Fruit fly (Drosophila melanogaster) whole organism, adult: ENCODE measurements around the gene CG5276.
A peak's percentile ranks its signal among the peaks of the same experiment; 100 is the strongest.

Source experiments
- CG11617 ChIP-seq: fragments of 200-800 bp; sonication (Bioruptor generic); optimal IDR thresholded peaks from 2 replicates; lab custom pipeline; 2017; ENCODE audit warnings: mild to moderate bottlenecking, missing biosample characterization, missing genetic modification reagents, missing genetic modification characterization
- CG12768 ChIP-seq: fragments of 200-800 bp; sonication (Bioruptor generic); optimal IDR thresholded peaks from 2 replicates; lab custom pipeline; 2017; ENCODE audit warnings: missing biosample characterization, missing genetic modification characterization, mild to moderate bottlenecking, moderate library complexity, missing genetic modification reagents
- CG14711 ChIP-seq: fragments of 200-800 bp; sonication (Bioruptor generic); optimal IDR thresholded peaks from 2 replicates; lab custom pipeline; 2018; ENCODE audit warnings: missing biosample characterization, mild to moderate bottlenecking, missing genetic modification characterization, moderate library complexity
- CG1620 ChIP-seq: fragments of 200-800 bp; sonication (Bioruptor generic); optimal IDR thresholded peaks from 2 replicates; lab custom pipeline; 2016; ENCODE audit warnings: missing biosample characterization, missing genetic modification characterization
- CG33017 ChIP-seq: fragments of 200-800 bp; sonication (Bioruptor generic); optimal IDR thresholded peaks from 2 replicates; lab custom pipeline; 2018; ENCODE audit warnings: missing biosample characterization, mild to moderate bottlenecking, missing genetic modification characterization, moderate library complexity
- CG5204 ChIP-seq: fragments of 200-800 bp; sonication (Bioruptor generic); optimal IDR thresholded peaks from 2 replicates; lab custom pipeline; 2016; ENCODE audit warnings: missing biosample characterization, missing genetic modification characterization
- CG7045 ChIP-seq: fragments of 200-800 bp; sonication (Bioruptor generic); optimal IDR thresholded peaks from 2 replicates; lab custom pipeline; 2017; ENCODE audit warnings: missing biosample characterization, mild to moderate bottlenecking, missing genetic modification characterization
- CG7101 ChIP-seq: fragments of 200-800 bp; sonication (Bioruptor generic); optimal IDR thresholded peaks from 2 replicates; lab custom pipeline; 2018; ENCODE audit warnings: missing biosample characterization, mild to moderate bottlenecking, missing genetic modification characterization, moderate library complexity
- Clk ChIP-seq: fragments of 200-800 bp; sonication (Bioruptor generic); optimal IDR thresholded peaks from 2 replicates; lab custom pipeline; 2017; ENCODE audit warnings: missing biosample characterization, missing genetic modification characterization
- Crg-1 ChIP-seq: fragments of 200-800 bp; sonication (Bioruptor generic); optimal IDR thresholded peaks from 2 replicates; lab custom pipeline; 2016; ENCODE audit warnings: missing biosample characterization, missing genetic modification characterization
- Hr96 ChIP-seq: fragments of 200-800 bp; sonication (Bioruptor generic); optimal IDR thresholded peaks from 2 replicates; lab custom pipeline; 2016; ENCODE audit warnings: missing biosample characterization, missing genetic modification characterization
- Mnt ChIP-seq: fragments of 200-800 bp; sonication (Bioruptor generic); optimal IDR thresholded peaks from 2 replicates; lab custom pipeline; 2016; ENCODE audit warnings: missing biosample characterization, mild to moderate bottlenecking, missing genetic modification characterization
- bab1 ChIP-seq: fragments of 200-800 bp; sonication (Bioruptor generic); optimal IDR thresholded peaks from 3 replicates; lab custom pipeline; 2019; ENCODE audit warnings: missing biosample characterization, mild to moderate bottlenecking, missing genetic modification characterization, moderate library complexity
- cic ChIP-seq: fragments of 200-800 bp; sonication (Bioruptor generic); optimal IDR thresholded peaks from 2 replicates; lab custom pipeline; 2017; ENCODE audit warnings: missing biosample characterization, mild to moderate bottlenecking, missing genetic modification characterization, moderate library complexity
- cnc ChIP-seq, 2 experiments: fragments of >200 bp; optimal IDR thresholded peaks; 2 replicates each; lab custom pipeline; 2017
- kay ChIP-seq: fragments of 200-800 bp; sonication (Bioruptor generic); peaks from one replicate; lab custom pipeline; 2016; ENCODE audit warnings: missing biosample characterization, missing genetic modification characterization, borderline replicate concordance
- ovo ChIP-seq: fragments of 200-800 bp; sonication (Bioruptor generic); optimal IDR thresholded peaks from 2 replicates; lab custom pipeline; 2016; ENCODE audit warnings: missing biosample characterization, missing genetic modification characterization
- pad ChIP-seq: fragments of 200-800 bp; sonication (Bioruptor generic); optimal IDR thresholded peaks from 3 replicates; lab custom pipeline; 2017; ENCODE audit warnings: missing biosample characterization, missing genetic modification characterization, mild to moderate bottlenecking, moderate library complexity, missing genetic modification reagents
- tj ChIP-seq: fragments of 200-800 bp; sonication (Bioruptor generic); optimal IDR thresholded peaks from 3 replicates; lab custom pipeline; 2017; ENCODE audit warnings: missing biosample characterization, mild to moderate bottlenecking, missing genetic modification characterization, moderate library complexity
- toe ChIP-seq: fragments of 200-800 bp; sonication (Bioruptor generic); optimal IDR thresholded peaks from 2 replicates; lab custom pipeline; 2016; ENCODE audit warnings: missing biosample characterization, missing genetic modification characterization

Gene CG5276

DNA sequence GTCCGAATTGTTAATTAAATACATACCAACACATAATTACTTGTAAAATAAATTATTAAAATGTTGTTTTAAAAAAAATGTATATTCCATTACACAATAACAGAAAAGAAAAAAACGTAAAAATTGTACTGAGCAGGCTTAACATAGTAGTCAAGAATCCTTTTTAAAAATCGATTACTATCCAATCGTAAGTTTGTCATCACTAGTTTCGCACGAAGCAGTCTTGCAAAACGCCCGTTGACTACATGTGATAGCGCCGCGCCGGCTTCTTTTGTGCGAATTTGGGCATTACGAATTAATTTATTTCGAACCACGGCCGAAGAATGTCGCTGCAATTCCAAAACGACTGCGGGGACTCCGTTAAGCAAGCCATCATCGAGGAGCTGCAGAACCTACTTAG, 19.2 kb upstream of the CG5276 start, which contains the start of gene Ipo9:
Gene Ipo9 (plus strand): TSS at position 152 of the 400 bp plus-strand sequence.
- no peak for TF ChIP-seq tj (GFP tag; lab: Kevin White, UChicago)
- no peak for TF ChIP-seq CG12768 (GFP tag; lab: Kevin White, UChicago)
- no peak for TF ChIP-seq Clk (GFP tag; lab: Kevin White, UChicago)
- TF ChIP-seq ovo = no peak
- peak; percentile 1 for TF ChIP-seq cic (GFP tag; lab: Kevin White, UChicago)
- no peak for TF ChIP-seq CG5204
- TF ChIP-seq Crg-1 (GFP tag; lab: Kevin White, UChicago) = peak; percentile 18
- peak; percentile 19 for TF ChIP-seq bab1 (GFP tag; lab: Kevin White, UChicago)
- no peak for TF ChIP-seq CG14711 (tag; lab: Kevin White, UChicago)
- TF ChIP-seq CG7045 (GFP tag; lab: Kevin White, UChicago) = no peak
- no peak for TF ChIP-seq cnc (optimal IDR thresholded peaks at IDR 0.05; lab: Kevin White, UChicago)
- TF ChIP-seq toe (GFP tag; lab: Kevin White, UChicago) = no peak
- TF ChIP-seq CG33017 (tag; lab: Kevin White, UChicago) = no peak
- TF ChIP-seq Hr96 (GFP tag; lab: Kevin White, UChicago) = no peak
- TF ChIP-seq CG1620 (GFP tag; lab: Kevin White, UChicago) = no peak
- peak; percentile 76 for TF ChIP-seq Mnt
- TF ChIP-seq CG7101 (tag; lab: Kevin White, UChicago) = peak; percentile 40
- no peak for TF ChIP-seq pad
- no peak for TF ChIP-seq CG11617
- peak; percentile 70 for TF ChIP-seq kay (GFP tag; lab: Kevin White, UChicago)

DNA sequence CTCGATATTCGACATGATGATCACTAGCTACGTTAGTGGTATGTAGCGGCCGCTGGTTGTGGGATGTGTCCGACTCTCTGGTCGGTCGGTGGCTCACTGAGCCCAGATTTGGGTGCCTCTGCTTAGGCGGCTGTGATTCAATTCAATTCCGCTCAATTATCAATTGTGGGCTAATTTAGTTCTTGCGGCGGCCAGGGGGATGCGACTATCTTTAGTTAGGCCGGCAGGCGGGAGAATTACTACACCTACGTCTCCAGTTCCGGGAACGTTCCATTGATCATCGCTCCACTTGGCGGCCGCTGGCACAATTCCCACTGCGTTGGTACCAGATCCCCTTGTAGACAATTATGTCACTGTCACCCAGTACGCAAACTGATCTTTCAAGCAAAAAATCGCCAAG, 13.0 kb upstream of the CG5276 start, which contains the start of the genes bumpel and CG45676:
Gene bumpel (minus strand): TSS at position 101 of the 400 bp plus-strand sequence.
Gene CG45676 (plus strand): TSS at position 318 of the 400 bp plus-strand sequence.
- TF ChIP-seq tj (GFP tag; lab: Kevin White, UChicago) (no peak), CG11617 (no peak), CG12768 (GFP tag; lab: Kevin White, UChicago) (peak; percentile 2)

DNA sequence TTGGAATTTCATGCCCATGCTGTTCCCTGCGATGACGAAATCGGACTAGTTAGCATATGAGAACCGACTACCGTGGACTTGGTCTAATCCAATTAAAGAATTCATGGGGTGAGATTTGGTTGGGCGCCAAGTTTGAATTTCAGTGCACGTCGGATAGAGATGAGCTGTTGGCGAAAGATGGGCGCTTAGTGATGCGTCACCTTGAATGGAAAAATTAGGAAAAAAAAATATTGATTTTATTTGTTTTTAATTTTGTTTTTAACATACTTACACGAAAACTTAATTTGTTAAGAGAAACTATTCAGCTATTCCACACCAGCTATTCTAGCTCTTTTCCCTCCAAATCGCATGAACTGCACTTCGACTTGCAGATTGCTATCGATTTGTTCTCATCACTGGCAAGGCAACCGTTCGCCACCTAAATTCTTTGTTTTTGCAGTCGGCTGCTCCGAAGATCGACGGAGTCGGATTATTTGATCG, 9.9 kb upstream of the CG5276 start, which contains the start of the genes ninaG and Sptz:
Gene ninaG (minus strand): TSS at position 51 of the 480 bp plus-strand sequence.
Gene Sptz (plus strand): TSS at position 450 of the 480 bp plus-strand sequence.
- TF ChIP-seq Mnt = peak; percentile 81
- TF ChIP-seq tj (GFP tag; lab: Kevin White, UChicago) = peak; percentile 59
- peak; percentile 82 for TF ChIP-seq CG14711 (tag; lab: Kevin White, UChicago)
- TF ChIP-seq kay (GFP tag; lab: Kevin White, UChicago) = no peak
- peak; percentile 88 for TF ChIP-seq bab1 (GFP tag; lab: Kevin White, UChicago)
- TF ChIP-seq Clk (GFP tag; lab: Kevin White, UChicago) = peak; percentile 73
- TF ChIP-seq pad = peak; percentile 73
- peak; percentile 76 for TF ChIP-seq ovo
- TF ChIP-seq cnc (optimal IDR thresholded peaks at IDR 0.05; lab: Kevin White, UChicago) = no peak
- TF ChIP-seq CG5204 = peak; percentile 87
- peak; percentile 95 for TF ChIP-seq CG1620 (GFP tag; lab: Kevin White, UChicago)
- TF ChIP-seq CG12768 (GFP tag; lab: Kevin White, UChicago) = peak; percentile 88
- TF ChIP-seq cic (GFP tag; lab: Kevin White, UChicago) = no peak
- TF ChIP-seq CG11617 = peak; percentile 86
- peak; percentile 84 for TF ChIP-seq Crg-1 (GFP tag; lab: Kevin White, UChicago)
- peak; percentile 87 for TF ChIP-seq CG7045 (GFP tag; lab: Kevin White, UChicago)
- peak; percentile 89 for TF ChIP-seq toe (GFP tag; lab: Kevin White, UChicago)
- peak; percentile 76 for TF ChIP-seq CG33017 (tag; lab: Kevin White, UChicago)
- peak; percentile 87 for TF ChIP-seq CG7101 (tag; lab: Kevin White, UChicago)
- peak; percentile 90 for TF ChIP-seq Hr96 (GFP tag; lab: Kevin White, UChicago)

dm6 chr3R:11429814-11430213, 1.7 kb upstream of the CG5276 start, which contains the start of gene Dtd:
Gene Dtd, plus strand, starts transcription at chr3R:11430061.
- TF ChIP-seq Crg-1 (GFP tag; lab: Kevin White, UChicago) (peak; percentile 54), cic (GFP tag; lab: Kevin White, UChicago) (no peak), ovo (no peak), CG11617 (no peak), toe (GFP tag; lab: Kevin White, UChicago) (no peak), CG33017 (tag; lab: Kevin White, UChicago) (peak; percentile 3), kay (GFP tag; lab: Kevin White, UChicago) (no peak), CG1620 (GFP tag; lab: Kevin White, UChicago) (no peak), CG12768 (GFP tag; lab: Kevin White, UChicago) (peak; percentile 54), cnc (optimal IDR thresholded peaks at IDR 0.05; lab: Kevin White, UChicago) (no peak), bab1 (GFP tag; lab: Kevin White, UChicago) (no peak), Mnt (peak; percentile 44), CG14711 (tag; lab: Kevin White, UChicago) (peak; percentile 43), tj (GFP tag; lab: Kevin White, UChicago) (no peak), CG7101 (tag; lab: Kevin White, UChicago) (peak; percentile 58), Hr96 (GFP tag; lab: Kevin White, UChicago) (no peak), Clk (GFP tag; lab: Kevin White, UChicago) (no peak), pad (peak; percentile 51), CG5204 (no peak), CG7045 (GFP tag; lab: Kevin White, UChicago) (no peak)

dm6 chr3R:11430307-11430706, 1.2 kb upstream of the CG5276 start:
- TF ChIP-seq pad = no peak
